Worm (Caenorhabditis elegans) whole organism, L4 larva: Measurements from ENCODE around the gene Y38H6C.16.
A peak's percentile ranks its signal among the peaks of the same experiment; 100 is the strongest.

Experiments
- D1046.2 ChIP-seq: fragments of 200-800 bp; sonication (Bioruptor generic); IDR thresholded peaks from 2 replicates; pipeline ENCODE4 v1.3.6; 2022; ENCODE audit warnings: missing genetic modification characterization, missing compliant biosample characterization
- F10B5.3 ChIP-seq: sonication (generic microtip); optimal IDR thresholded peaks from 2 replicates; lab custom pipeline; 2016; ENCODE audit warnings: mild to moderate bottlenecking, missing genetic modification characterization, missing compliant biosample characterization
- F26F4.8 ChIP-seq: fragments of 200-800 bp; sonication (Bioruptor generic); conservative IDR thresholded peaks from 2 replicates; pipeline ENCODE4 v1.3.6; 2022; ENCODE audit warnings: missing genetic modification characterization, missing compliant biosample characterization
- F37D6.2 ChIP-seq: sonication (generic microtip); optimal IDR thresholded peaks from 2 replicates; lab custom pipeline; 2016; ENCODE audit warnings: mild to moderate bottlenecking, missing genetic modification characterization, missing compliant biosample characterization
- F44E2.7 ChIP-seq: fragments of 200-800 bp; sonication (Bioruptor generic); IDR thresholded peaks from 2 replicates; pipeline ENCODE4 v2.1.2; 2022; ENCODE audit warnings: missing genetic modification characterization, missing compliant biosample characterization
- F49E8.2 ChIP-seq: sonication (generic microtip); optimal IDR thresholded peaks from 2 replicates; lab custom pipeline; 2016; ENCODE audit warnings: missing compliant biosample characterization, mild to moderate bottlenecking, missing genetic modification characterization, borderline replicate concordance
- T20F7.1 ChIP-seq: fragments of 200-800 bp; sonication (Bioruptor generic); optimal IDR thresholded peaks from 2 replicates; lab custom pipeline; 2018; ENCODE audit warnings: mild to moderate bottlenecking, missing genetic modification characterization, missing compliant biosample characterization
- T26A8.4 ChIP-seq: fragments of 200-800 bp; sonication (Bioruptor generic); IDR thresholded peaks from 2 replicates; pipeline ENCODE4 v1.3.6; 2022; ENCODE audit warnings: missing genetic modification characterization, missing compliant biosample characterization
- Y105C5A.15 ChIP-seq: fragments of 200-800 bp; sonication (Bioruptor generic); IDR thresholded peaks from 2 replicates; pipeline ENCODE4 v1.3.6; 2022; ENCODE audit warnings: missing genetic modification characterization, missing compliant biosample characterization
- Y48G9A.11 ChIP-seq: fragments of 200-800 bp; sonication (Bioruptor generic); IDR thresholded peaks from 2 replicates; pipeline ENCODE4 v1.3.6; 2022; ENCODE audit warnings: missing genetic modification reagents, missing genetic modification characterization, missing compliant biosample characterization
- Y75B8A.6 ChIP-seq: fragments of 200-800 bp; sonication (Bioruptor generic); IDR thresholded peaks from 2 replicates; pipeline ENCODE4 v1.3.6; 2022; ENCODE audit warnings: missing genetic modification reagents, missing genetic modification characterization, missing compliant biosample characterization
- aha-1 ChIP-seq: fragments of 150-350 bp; peaks from one replicate; lab custom pipeline; 2014; ENCODE audit warnings: missing biosample characterization, missing genetic modification characterization
- attf-4 ChIP-seq: sonication (generic microtip); optimal IDR thresholded peaks from 3 replicates; lab custom pipeline; 2017; ENCODE audit warnings: missing biosample characterization, missing genetic modification characterization
- ceh-82 ChIP-seq: sonication (generic microtip); optimal IDR thresholded peaks from 2 replicates; lab custom pipeline; 2017; ENCODE audit warnings: missing biosample characterization, missing genetic modification characterization
- daf-16 ChIP-seq, 3 experiments: sonication (generic microtip); optimal IDR thresholded peaks; 2 replicates each; lab custom pipeline; 2016 to 2017; ENCODE audit warnings: missing genetic modification characterization in 3 of 3, missing genetic modification reagents in 3 of 3, mild to moderate bottlenecking in 2 of 3, missing compliant biosample characterization in 2 of 3, missing biosample characterization in 1 of 3, moderate library complexity in 1 of 3
- dmd-8 ChIP-seq: fragments of 200-800 bp; sonication (Bioruptor generic); IDR thresholded peaks from 2 replicates; pipeline ENCODE4 v1.3.6; 2022; ENCODE audit warnings: missing genetic modification characterization, missing compliant biosample characterization
- dve-1 ChIP-seq: sonication (generic microtip); optimal IDR thresholded peaks from 2 replicates; lab custom pipeline; 2017; ENCODE audit warnings: antibody characterized with exemption, mild to moderate bottlenecking, missing genetic modification characterization, missing compliant biosample characterization; ENCODE audit not compliant: insufficient read depth
- egl-27 ChIP-seq: sonication (generic microtip); optimal IDR thresholded peaks from 3 replicates; lab custom pipeline; 2017; ENCODE audit warnings: missing biosample characterization, missing genetic modification reagents, missing genetic modification characterization
- egl-43 ChIP-seq: fragments of 200-800 bp; sonication (Bioruptor generic); IDR thresholded peaks from 2 replicates; pipeline ENCODE4 v1.3.6; 2022; ENCODE audit warnings: missing genetic modification reagents, missing genetic modification characterization, missing compliant biosample characterization
- fkh-10 ChIP-seq: fragments of 150-350 bp; optimal IDR thresholded peaks from 2 replicates; lab custom pipeline; 2014; ENCODE audit warnings: missing biosample characterization, missing genetic modification reagents, missing genetic modification characterization
- gei-8 ChIP-seq: fragments of 200-800 bp; sonication (Bioruptor generic); optimal IDR thresholded peaks from 2 replicates; lab custom pipeline; 2018; ENCODE audit warnings: mild to moderate bottlenecking, missing genetic modification characterization, missing compliant biosample characterization
- hmg-1.1 ChIP-seq: fragments of 200-800 bp; sonication (Bioruptor generic); IDR thresholded peaks from 2 replicates; pipeline ENCODE4 v1.3.6; 2022; ENCODE audit warnings: missing genetic modification reagents, missing genetic modification characterization, missing compliant biosample characterization
- lin-15B ChIP-seq: fragments of 150-350 bp; sonication (generic microtip); optimal IDR thresholded peaks from 3 replicates; lab custom pipeline; 2014; ENCODE audit warnings: missing biosample characterization, missing genetic modification characterization
- lin-29 ChIP-seq: fragments of 200-800 bp; sonication (Bioruptor generic); IDR thresholded peaks from 2 replicates; pipeline ENCODE4 v1.3.6; 2022; ENCODE audit warnings: missing genetic modification reagents, missing genetic modification characterization, missing compliant biosample characterization
- lin-39 ChIP-seq: fragments of 150-350 bp; optimal IDR thresholded peaks from 2 replicates; lab custom pipeline; 2014; ENCODE audit warnings: missing biosample characterization, missing genetic modification reagents, missing genetic modification characterization
- lir-3 ChIP-seq: sonication (generic microtip); optimal IDR thresholded peaks from 2 replicates; lab custom pipeline; 2016; ENCODE audit warnings: mild to moderate bottlenecking, missing genetic modification characterization, missing compliant biosample characterization
- madf-9 ChIP-seq: fragments of 200-800 bp; sonication (Bioruptor generic); conservative IDR thresholded peaks from 2 replicates; pipeline ENCODE4 v1.3.6; 2022; ENCODE audit warnings: missing genetic modification reagents, missing genetic modification characterization, missing compliant biosample characterization
- mdl-1 ChIP-seq, 2 experiments: fragments of 150-350 bp in 1 of 2; sonication (generic microtip) in 1 of 2; optimal IDR thresholded peaks; 2 replicates each; lab custom pipeline; 2014 to 2017; ENCODE audit warnings: missing biosample characterization in 2 of 2, missing genetic modification characterization in 2 of 2
- mep-1 ChIP-seq: fragments of 150-350 bp; sonication (generic microtip); optimal IDR thresholded peaks from 3 replicates; lab custom pipeline; 2014; ENCODE audit warnings: missing biosample characterization, missing genetic modification characterization
- mxl-2 ChIP-seq: fragments of 200-800 bp; sonication (Bioruptor generic); conservative IDR thresholded peaks from 2 replicates; pipeline ENCODE4 v1.3.6; 2022; ENCODE audit warnings: missing genetic modification reagents, missing genetic modification characterization, missing compliant biosample characterization
- mxl-3 ChIP-seq: fragments of 200-800 bp; sonication (Bioruptor generic); optimal IDR thresholded peaks from 2 replicates; lab custom pipeline; 2018; ENCODE audit warnings: mild to moderate bottlenecking, missing genetic modification characterization, missing compliant biosample characterization
- nhr-102 ChIP-seq: sonication (generic microtip); optimal IDR thresholded peaks from 2 replicates; lab custom pipeline; 2016; ENCODE audit warnings: mild to moderate bottlenecking, missing genetic modification characterization, moderate library complexity, missing compliant biosample characterization
- nhr-25 ChIP-seq: sonication (generic microtip); optimal IDR thresholded peaks from 2 replicates; lab custom pipeline; 2017; ENCODE audit warnings: missing genetic modification characterization, mild to moderate bottlenecking, missing compliant biosample characterization, antibody characterized with exemption, moderate library complexity, borderline replicate concordance; ENCODE audit not compliant: insufficient read depth
- nhr-48 ChIP-seq: sonication (generic microtip); optimal IDR thresholded peaks from 2 replicates; lab custom pipeline; 2016; ENCODE audit warnings: mild to moderate bottlenecking, missing genetic modification characterization, missing compliant biosample characterization
- nhr-77 ChIP-seq: fragments of 150-350 bp; optimal IDR thresholded peaks from 2 replicates; lab custom pipeline; 2014; ENCODE audit warnings: missing biosample characterization, missing genetic modification characterization
- pha-4 ChIP-seq, 2 experiments: fragments of 150-350 bp in 1 of 2; fragments of 200-800 bp in 1 of 2; sonication (Bioruptor generic) in 1 of 2; IDR thresholded peaks in 1 of 2; optimal IDR thresholded peaks in 1 of 2; 2 replicates each; pipeline versions ENCODE4 v1.3.6 to Lab custom; 2014 to 2022; ENCODE audit warnings: missing genetic modification characterization in 2 of 2, missing genetic modification reagents in 2 of 2, missing biosample characterization in 1 of 2, missing compliant biosample characterization in 1 of 2
- php-3 ChIP-seq: fragments of 200-800 bp; sonication (Bioruptor generic); IDR thresholded peaks from 2 replicates; pipeline ENCODE4 v1.3.6; 2022; ENCODE audit warnings: missing genetic modification reagents, missing genetic modification characterization, missing compliant biosample characterization
- pqm-1 ChIP-seq: sonication (generic microtip); optimal IDR thresholded peaks from 2 replicates; lab custom pipeline; 2017; ENCODE audit warnings: missing biosample characterization, missing genetic modification characterization
- rbr-2 ChIP-seq: sonication (generic microtip); optimal IDR thresholded peaks from 2 replicates; lab custom pipeline; 2016; ENCODE audit warnings: missing genotype, missing genetic modification characterization, missing compliant biosample characterization
- skn-1 ChIP-seq: fragments of 150-350 bp; optimal IDR thresholded peaks from 2 replicates; lab custom pipeline; 2014; ENCODE audit warnings: missing biosample characterization, missing genetic modification characterization
- snpc-1.2 ChIP-seq: fragments of 200-800 bp; sonication (Bioruptor generic); IDR thresholded peaks from 2 replicates; pipeline ENCODE4 v1.3.6; 2022; ENCODE audit warnings: missing genetic modification reagents, missing genetic modification characterization, missing compliant biosample characterization
- unc-39 ChIP-seq: sonication (generic microtip); optimal IDR thresholded peaks from 2 replicates; lab custom pipeline; 2017; ENCODE audit warnings: missing biosample characterization, missing genetic modification characterization
- unc-62 ChIP-seq, 3 experiments: fragments of 150-350 bp in 1 of 3; sonication (generic microtip); optimal IDR thresholded peaks in 2 of 3; peaks in 1 of 3; 1 replicate in 1 of 3; 2 replicates in 2 of 3; lab custom pipeline; 2014 to 2017; ENCODE audit warnings: missing biosample characterization in 3 of 3, missing genetic modification characterization in 3 of 3, missing genetic modification reagents in 3 of 3, missing genotype in 1 of 3
- vab-7 ChIP-seq: fragments of 200-800 bp; sonication (Bioruptor generic); IDR thresholded peaks from 2 replicates; pipeline ENCODE4 v1.3.6; 2022; ENCODE audit warnings: missing genetic modification reagents, missing genetic modification characterization, missing compliant biosample characterization
- zfp-3 ChIP-seq: fragments of 200-800 bp; sonication (Bioruptor generic); conservative IDR thresholded peaks from 2 replicates; pipeline ENCODE4 v1.3.6; 2022; ENCODE audit warnings: missing genetic modification reagents, missing genetic modification characterization, missing compliant biosample characterization

Y38H6C.16 gene

ce11 chrV:20498980-20499379 lies 40.2 kb downstream of the Y38H6C.16 start, which contains the start of gene dct-16 (continued):
- TF ChIP-seq T20F7.1 (GFP tag; lab: Kevin White, UChicago) (no peak), pha-4 (GFP tag; IDR thresholded peaks at IDR 0.05; lab: Robert Waterston, UW) (no peak), pha-4 (tag; optimal IDR thresholded peaks at IDR 0.05; lab: Kevin White, UChicago) (no peak), rbr-2 (tag; lab: Kevin White, UChicago) (no peak), lir-3 (tag; lab: Kevin White, UChicago) (no peak), ceh-82 (tag; lab: Kevin White, UChicago) (no peak), unc-39 (tag; lab: Kevin White, UChicago) (no peak), nhr-48 (tag; lab: Kevin White, UChicago) (peak; percentile 85), attf-4 (tag; lab: Kevin White, UChicago) (no peak), F49E8.2 (tag; lab: Kevin White, UChicago) (no peak), php-3 (peak; percentile 90), aha-1 (tag; lab: Kevin White, UChicago) (peak; percentile 52), mep-1 (tag; lab: Kevin White, UChicago) (no peak), dve-1 (tag; lab: Kevin White, UChicago) (peak; percentile 86), pqm-1 (peak; percentile 56), F37D6.2 (tag; lab: Kevin White, UChicago) (no peak), nhr-25 (tag; lab: Kevin White, UChicago) (no peak)

ce11 chrV:20497537-20497936 lies 41.6 kb downstream of the Y38H6C.16 start:
- TF ChIP-seq nhr-25 (tag; lab: Kevin White, UChicago) (no peak), Y48G9A.11 (peak; percentile 68), egl-43 (GFP tag; lab: Robert Waterston, UW) (no peak), aha-1 (tag; lab: Kevin White, UChicago) (peak; percentile 19), Y105C5A.15 (GFP tag; lab: Robert Waterston, UW) (no peak; the same call in 1 of the 2 replicates), vab-7 (GFP tag; lab: Robert Waterston, UW) (no peak), gei-8 (peak; percentile 70), pha-4 (GFP tag; IDR thresholded peaks at IDR 0.05; lab: Robert Waterston, UW) (no peak), pha-4 (tag; optimal IDR thresholded peaks at IDR 0.05; lab: Kevin White, UChicago) (no peak), unc-62 (GFP tag; optimal IDR thresholded peaks at IDR 0.05 in 1 of 2; lab: Kevin White, UChicago) (peak in 1 of 2 experiments; percentile 32), unc-62 (tag; optimal IDR thresholded peaks at IDR 0.05; lab: Kevin White, UChicago) (no peak), dmd-8 (0 out of 2 replicates have a peak, but pooled peaks have one; percentile 34), D1046.2 (GFP tag; lab: Robert Waterston, UW) (0 out of 2 replicates have a peak, but pooled peaks have one; percentile 10), madf-9 (GFP tag; lab: Robert Waterston, UW) (0 out of 2 replicates have a peak, but pooled peaks have one; percentile 9), lin-29 (GFP tag; lab: Robert Waterston, UW) (no peak), nhr-77 (tag; lab: Kevin White, UChicago) (no peak), fkh-10 (GFP tag; lab: Kevin White, UChicago) (no peak), T20F7.1 (GFP tag; lab: Kevin White, UChicago) (peak; percentile 40), lin-39 (tag; lab: Kevin White, UChicago) (no peak), Y75B8A.6 (GFP tag; lab: Robert Waterston, UW) (peak; percentile 30; the same call in 1 of the 2 replicates), daf-16 (GFP tag; optimal IDR thresholded peaks at IDR 0.05; lab: Kevin White, UChicago) (peak in 1 of 2 experiments; percentile 23), daf-16 (tag; optimal IDR thresholded peaks at IDR 0.05; lab: Kevin White, UChicago) (peak; percentile 18), F10B5.3 (no peak), F26F4.8 (no peak), mxl-3 (GFP tag; lab: Kevin White, UChicago) (no peak), egl-27 (tag; lab: Kevin White, UChicago) (no peak), skn-1 (tag; lab: Kevin White, UChicago) (no peak), mxl-2 (GFP tag; lab: Robert Waterston, UW) (0 out of 2 replicates have a peak, but pooled peaks have one; percentile 19), mdl-1 (tag; optimal IDR thresholded peaks at IDR 0.05; lab: Kevin White, UChicago) (no peak), pqm-1 (peak; percentile 30), snpc-1.2 (GFP tag; lab: Robert Waterston, UW) (no peak), nhr-48 (tag; lab: Kevin White, UChicago) (peak; percentile 16), php-3 (no peak), nhr-102 (tag; lab: Kevin White, UChicago) (peak; percentile 50), hmg-1.1 (GFP tag; lab: Robert Waterston, UW) (no peak), T26A8.4 (GFP tag; lab: Robert Waterston, UW) (0 out of 2 replicates have a peak, but pooled peaks have one; percentile 23), lin-15B (no peak), zfp-3 (peak; percentile 94), F49E8.2 (tag; lab: Kevin White, UChicago) (peak; percentile 0), F44E2.7 (GFP tag; lab: Robert Waterston, UW) (peak; percentile 57; the same call in 1 of the 2 replicates)
